Worm (Caenorhabditis elegans) whole organism, L4/young adult: Measurements from ENCODE around the gene clp-9.

Source experiments
- dao-5 ChIP-seq: sonication (generic microtip); optimal IDR thresholded peaks from 2 replicates; lab custom pipeline; 2016; ENCODE audit warnings: missing genotype, missing genetic modification characterization, moderate library complexity, missing compliant biosample characterization
- him-1 ChIP-seq: sonication (generic microtip); optimal IDR thresholded peaks from 2 replicates; lab custom pipeline; 2016; ENCODE audit warnings: missing genotype, missing genetic modification reagents, missing genetic modification characterization, missing compliant biosample characterization

DNA sequence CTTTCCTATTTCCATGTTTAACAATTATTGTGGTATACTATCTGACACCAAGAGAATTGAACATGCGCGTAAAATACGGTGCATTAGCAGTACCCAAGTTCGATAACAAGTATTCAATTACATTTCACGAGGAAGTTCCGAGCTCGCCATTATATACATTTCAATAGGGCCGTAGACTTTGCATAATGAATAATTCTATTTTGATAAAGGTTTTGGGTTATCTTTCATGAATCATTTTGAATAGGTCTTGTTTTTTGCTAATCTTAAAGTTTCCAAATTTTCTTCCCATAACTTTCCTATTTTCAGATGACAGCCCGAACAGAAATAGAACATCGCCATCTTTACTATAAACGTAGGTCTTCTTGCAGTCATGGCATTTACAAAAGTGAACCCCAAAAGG lies 40.5 kb upstream of the clp-9 start, which contains the start of gene C50H2.13:
- no peak for TF ChIP-seq dao-5
- TF ChIP-seq him-1 (tag; lab: Kevin White, UChicago) = no peak
